Fruit fly (Drosophila melanogaster) whole organism, adult: ENCODE measurements around the gene Pis.

Experiments
- CG5204 ChIP-seq: fragments of 200-800 bp; sonication (Bioruptor generic); optimal IDR thresholded peaks from 2 replicates; lab custom pipeline; 2016; ENCODE audit warnings: missing biosample characterization, missing genetic modification characterization
- CG7045 ChIP-seq: fragments of 200-800 bp; sonication (Bioruptor generic); optimal IDR thresholded peaks from 2 replicates; lab custom pipeline; 2017; ENCODE audit warnings: missing biosample characterization, mild to moderate bottlenecking, missing genetic modification characterization
- Clk ChIP-seq: fragments of 200-800 bp; sonication (Bioruptor generic); optimal IDR thresholded peaks from 2 replicates; lab custom pipeline; 2017; ENCODE audit warnings: missing biosample characterization, missing genetic modification characterization

dm6 chrX:15651559-15651958 is 52.0 kb downstream of the Pis start:
- TF ChIP-seq CG7045 (no peak), Clk (no peak), CG5204 (GFP tag; lab: Kevin White, UChicago) (no peak)
